Fruit fly (Drosophila melanogaster) whole organism, pupa: ENCODE results near the gene Kua.

Experiments
- CG10348 ChIP-seq: fragments of 200-800 bp; sonication (Bioruptor generic); IDR thresholded peaks from 2 replicates; pipeline ENCODE4 v1.3.6; 2022; ENCODE audit warnings: missing biosample characterization, missing genetic modification characterization
- CG12605 ChIP-seq: fragments of 200-800 bp; sonication (Bioruptor generic); IDR thresholded peaks from 2 replicates; pipeline ENCODE4 v1.3.6; 2022; ENCODE audit warnings: missing biosample characterization, missing genetic modification characterization
- CG13204 ChIP-seq: fragments of 200-800 bp; sonication (Bioruptor generic); optimal IDR thresholded peaks from 2 replicates; lab custom pipeline; 2018; ENCODE audit warnings: missing biosample characterization, mild to moderate bottlenecking, missing genetic modification characterization, moderate library complexity
- CG14655 ChIP-seq: fragments of 200-800 bp; sonication (Bioruptor generic); optimal IDR thresholded peaks from 3 replicates; lab custom pipeline; 2017; ENCODE audit warnings: mild to moderate bottlenecking, missing biosample characterization, missing genetic modification reagents, missing genetic modification characterization
- CG15710 ChIP-seq: fragments of 200-800 bp; sonication (Bioruptor generic); optimal IDR thresholded peaks from 2 replicates; lab custom pipeline; 2018; ENCODE audit warnings: missing biosample characterization, mild to moderate bottlenecking, missing genetic modification characterization, moderate library complexity
- CG17806 ChIP-seq: fragments of 200-800 bp; sonication (Bioruptor generic); optimal IDR thresholded peaks from 2 replicates; lab custom pipeline; 2018; ENCODE audit warnings: missing biosample characterization, mild to moderate bottlenecking, missing genetic modification characterization, moderate library complexity
- CG32121 ChIP-seq: fragments of 200-800 bp; sonication (Bioruptor generic); IDR thresholded peaks from 2 replicates; pipeline ENCODE4 v1.3.6; 2022; ENCODE audit warnings: missing biosample characterization, missing genetic modification characterization
- CG34367 ChIP-seq: fragments of 200-800 bp; sonication (Bioruptor generic); optimal IDR thresholded peaks from 2 replicates; lab custom pipeline; 2018; ENCODE audit warnings: missing biosample characterization, mild to moderate bottlenecking, missing genetic modification characterization
- CG4496 ChIP-seq: fragments of 200-800 bp; sonication (Bioruptor generic); IDR thresholded peaks from 3 replicates; pipeline ENCODE4 v1.3.6; 2022; ENCODE audit warnings: missing biosample characterization, missing genetic modification characterization
- CG8159 ChIP-seq: fragments of 200-800 bp; sonication (Bioruptor generic); optimal IDR thresholded peaks from 3 replicates; lab custom pipeline; 2018; ENCODE audit warnings: missing biosample characterization, mild to moderate bottlenecking, missing genetic modification characterization, moderate library complexity
- CG8301 ChIP-seq: fragments of 200-800 bp; sonication (Bioruptor generic); optimal IDR thresholded peaks from 2 replicates; lab custom pipeline; 2018; ENCODE audit warnings: missing biosample characterization, mild to moderate bottlenecking, missing genetic modification characterization
- CG9948 ChIP-seq: fragments of 200-800 bp; sonication (Bioruptor generic); optimal IDR thresholded peaks from 2 replicates; lab custom pipeline; 2018; ENCODE audit warnings: missing biosample characterization, mild to moderate bottlenecking, missing genetic modification characterization, moderate library complexity
- D1 ChIP-seq: fragments of 200-800 bp; sonication (Bioruptor generic); optimal IDR thresholded peaks from 2 replicates; lab custom pipeline; 2018; ENCODE audit warnings: missing biosample characterization, mild to moderate bottlenecking, missing genetic modification characterization, moderate library complexity
- EcR ChIP-seq: fragments of 200-800 bp; sonication (Bioruptor generic); optimal IDR thresholded peaks from 3 replicates; lab custom pipeline; 2019; ENCODE audit warnings: missing biosample characterization, missing genetic modification characterization, mild to moderate bottlenecking, moderate library complexity, missing genetic modification reagents
- Ets98B ChIP-seq: fragments of 200-800 bp; sonication (Bioruptor generic); IDR thresholded peaks from 2 replicates; pipeline ENCODE4 v1.3.6; 2022; ENCODE audit warnings: missing biosample characterization, missing genetic modification characterization
- Pif1A ChIP-seq: fragments of 200-800 bp; sonication (Bioruptor generic); optimal IDR thresholded peaks from 3 replicates; lab custom pipeline; 2016; ENCODE audit warnings: missing biosample characterization, missing genetic modification characterization
- Pif1B ChIP-seq: fragments of 200-800 bp; sonication (Bioruptor generic); optimal IDR thresholded peaks from 3 replicates; lab custom pipeline; 2016; ENCODE audit warnings: missing biosample characterization, missing genetic modification characterization
- Snoo ChIP-seq: fragments of 200-800 bp; sonication (Bioruptor generic); optimal IDR thresholded peaks from 3 replicates; lab custom pipeline; 2017; ENCODE audit warnings: missing biosample characterization, mild to moderate bottlenecking, missing genetic modification characterization, inconsistent platforms
- fd96Ca ChIP-seq: fragments of 200-800 bp; sonication (Bioruptor generic); IDR thresholded peaks from 3 replicates; pipeline ENCODE4 v1.3.6; 2022; ENCODE audit warnings: missing biosample characterization, missing genetic modification characterization
- gl ChIP-seq: fragments of 200-800 bp; sonication (Bioruptor generic); optimal IDR thresholded peaks from 2 replicates; lab custom pipeline; 2018; ENCODE audit warnings: missing biosample characterization, mild to moderate bottlenecking, missing genetic modification characterization
- rn ChIP-seq: fragments of 200-800 bp; sonication (Bioruptor generic); IDR thresholded peaks from 2 replicates; pipeline ENCODE4 v1.3.6; 2022; ENCODE audit warnings: missing biosample characterization, missing genetic modification characterization

Gene Kua

DNA sequence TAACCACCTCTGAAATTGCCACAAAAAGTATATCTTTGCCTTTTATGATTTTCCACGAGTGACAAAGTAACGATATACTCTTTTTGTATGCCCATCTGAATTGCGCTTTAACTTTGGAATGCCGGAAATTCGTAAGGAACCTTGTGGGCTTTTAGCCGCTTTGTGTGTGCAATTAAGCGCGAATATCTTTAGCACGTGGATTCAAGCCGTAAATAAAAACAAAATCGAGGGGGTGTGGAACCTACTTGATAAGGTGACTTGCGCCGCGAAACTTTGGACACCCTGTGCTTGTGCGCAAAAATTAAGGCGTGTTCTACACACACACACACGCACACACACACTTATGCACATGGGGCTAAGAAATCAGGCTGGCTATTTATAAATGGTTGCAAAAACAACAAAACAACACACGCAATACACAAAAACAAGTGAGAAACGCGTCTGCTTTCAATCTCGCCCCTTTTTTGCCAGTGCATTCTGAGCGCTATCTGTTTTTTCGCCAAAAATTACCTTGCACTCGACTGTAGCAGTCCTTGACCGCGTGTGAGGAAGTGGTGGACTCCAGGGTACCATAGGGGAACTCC lies 13.2 kb upstream of the Kua start:
- TF ChIP-seq Pif1B (GFP tag; lab: Kevin White, UChicago) (no peak), CG4496 (GFP tag; lab: Robert Waterston, UW) (no peak), fd96Ca (no peak), Ets98B (GFP tag; lab: Robert Waterston, UW) (no peak), CG12605 (GFP tag; lab: Robert Waterston, UW) (peak; percentile 64; the same call in 1 of the 2 replicates), rn (GFP tag; lab: Robert Waterston, UW) (no peak), Snoo (no peak), CG13204 (GFP tag; lab: Kevin White, UChicago) (peak; percentile 39), Pif1A (no peak), CG17806 (tag; lab: Kevin White, UChicago) (no peak), D1 (no peak), CG32121 (GFP tag; lab: Robert Waterston, UW) (peak; percentile 28), CG34367 (tag; lab: Kevin White, UChicago) (no peak)

DNA sequence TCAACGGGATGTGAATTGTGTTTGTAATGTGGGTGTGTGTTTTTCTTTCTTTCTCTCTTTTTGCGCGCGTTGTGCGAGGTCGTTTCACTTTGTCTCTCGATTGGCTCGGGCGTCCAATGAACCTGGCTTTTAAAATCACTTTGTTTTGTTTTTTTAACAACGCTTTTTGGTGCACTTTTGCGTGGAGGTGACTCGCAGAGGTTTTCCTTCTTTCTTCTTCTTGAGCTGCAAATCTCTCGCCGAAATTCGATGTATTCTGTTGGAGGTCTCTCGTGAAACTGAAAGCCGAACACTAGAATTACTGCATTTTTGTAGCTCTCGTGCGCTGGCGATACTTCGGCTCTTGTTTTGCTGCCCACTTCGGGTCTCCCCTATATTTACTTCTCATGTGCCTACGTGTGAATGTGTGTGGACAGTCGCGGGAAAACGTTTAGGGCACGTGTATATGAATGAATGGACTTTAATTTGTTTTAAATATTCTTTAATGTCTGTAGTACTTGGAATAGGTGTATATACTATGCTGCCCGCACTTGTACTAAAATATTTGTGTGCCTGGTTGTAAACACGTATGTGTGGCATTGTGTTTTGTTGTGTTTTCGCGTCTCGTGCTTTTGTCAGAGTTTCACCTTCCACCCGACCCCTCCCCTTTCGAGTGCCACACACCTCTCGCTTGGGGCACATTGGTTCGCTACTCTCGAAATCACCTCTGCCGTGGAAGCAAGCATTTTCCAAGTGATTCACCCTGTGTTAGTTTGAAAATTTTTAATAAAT lies 12.4 kb upstream of the Kua start, which contains the start of gene fok:
TSS of gene fok (minus strand) at position 286 of the 771 bp plus-strand sequence.
- TF ChIP-seq Ets98B (GFP tag; lab: Robert Waterston, UW) (peak; percentile 95), CG12605 (GFP tag; lab: Robert Waterston, UW) (peak; percentile 95), CG10348 (GFP tag; lab: Robert Waterston, UW) (peak; percentile 88), CG4496 (GFP tag; lab: Robert Waterston, UW) (peak; percentile 91), CG8301 (tag; lab: Kevin White, UChicago) (peak; percentile 97), Pif1B (GFP tag; lab: Kevin White, UChicago) (peak; percentile 98), D1 (peak; percentile 97), gl (tag; lab: Kevin White, UChicago) (peak; percentile 92), CG17806 (tag; lab: Kevin White, UChicago) (peak; percentile 96), EcR (GFP tag; lab: Kevin White, UChicago) (peak; percentile 95), Snoo (peak; percentile 97), rn (GFP tag; lab: Robert Waterston, UW) (peak; percentile 85), CG32121 (GFP tag; lab: Robert Waterston, UW) (peak; percentile 98), CG14655 (GFP tag; lab: Kevin White, UChicago) (peak; percentile 97), Pif1A (peak; percentile 99), CG8159 (tag; lab: Kevin White, UChicago) (peak; percentile 98), CG15710 (peak; percentile 97), CG13204 (GFP tag; lab: Kevin White, UChicago) (peak; percentile 91), fd96Ca (peak; percentile 96), CG9948 (tag; lab: Kevin White, UChicago) (peak; percentile 96), CG34367 (tag; lab: Kevin White, UChicago) (peak; percentile 94)
- TF ChIP-seq, all 21 proteins: peak for 21

dm6 chr2L:20086295-20087096 lies 10.9 kb upstream of the Kua start:
- TF ChIP-seq CG13204 (GFP tag; lab: Kevin White, UChicago), result no peak
- TF ChIP-seq CG17806 (tag; lab: Kevin White, UChicago), result peak; percentile 90
- TF ChIP-seq CG4496 (GFP tag; lab: Robert Waterston, UW), result peak; percentile 98
- peak; percentile 98 for TF ChIP-seq Ets98B (GFP tag; lab: Robert Waterston, UW)
- TF ChIP-seq Pif1A, result peak; percentile 95
- peak; percentile 91 for TF ChIP-seq CG8301 (tag; lab: Kevin White, UChicago)
- TF ChIP-seq CG9948 (tag; lab: Kevin White, UChicago), result peak; percentile 84
- TF ChIP-seq Snoo, result peak; percentile 85
- peak; percentile 94 for TF ChIP-seq fd96Ca
- TF ChIP-seq CG10348 (GFP tag; lab: Robert Waterston, UW), result peak; percentile 93
- TF ChIP-seq gl (tag; lab: Kevin White, UChicago), result peak; percentile 56
- peak; percentile 96 for TF ChIP-seq CG32121 (GFP tag; lab: Robert Waterston, UW)
- peak; percentile 78 for TF ChIP-seq D1
- TF ChIP-seq EcR (GFP tag; lab: Kevin White, UChicago), result peak; percentile 62
- TF ChIP-seq Pif1B (GFP tag; lab: Kevin White, UChicago), result peak; percentile 92
- peak; percentile 90; the same call in 1 of the 2 replicates for TF ChIP-seq CG12605 (GFP tag; lab: Robert Waterston, UW)
- TF ChIP-seq rn (GFP tag; lab: Robert Waterston, UW), result peak; percentile 93
- peak; percentile 93 for TF ChIP-seq CG14655 (GFP tag; lab: Kevin White, UChicago)
- TF ChIP-seq CG15710, result peak; percentile 74
- TF ChIP-seq CG34367 (tag; lab: Kevin White, UChicago), result peak; percentile 74
- TF ChIP-seq CG8159 (tag; lab: Kevin White, UChicago), result peak; percentile 88

DNA sequence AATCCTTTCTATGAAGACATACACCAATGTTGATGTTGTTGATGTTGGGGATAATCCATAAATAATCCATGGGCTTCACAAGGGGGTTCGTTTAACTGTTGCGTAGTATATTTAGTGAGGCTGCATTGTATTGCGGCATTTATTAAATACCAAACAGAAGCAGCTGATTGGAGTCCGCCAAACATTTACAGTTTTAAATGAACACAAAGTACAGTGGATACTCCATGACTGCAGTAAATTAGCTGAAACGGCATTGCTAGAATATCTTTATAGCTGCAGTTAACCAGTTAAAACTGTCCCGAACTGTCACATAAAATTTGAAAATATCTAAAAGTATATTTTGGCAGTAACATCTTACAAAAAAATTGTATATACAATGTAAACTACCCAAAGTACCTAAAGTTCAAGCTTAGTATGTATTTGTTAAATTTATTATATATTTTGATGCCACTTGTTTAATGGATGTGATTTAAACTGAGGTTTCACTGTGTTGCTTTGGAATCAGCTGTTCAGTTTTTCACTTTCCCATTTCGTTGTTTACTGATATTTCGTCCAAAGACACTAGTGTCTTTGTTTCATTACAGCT lies 6.2 kb upstream of the Kua start, which contains the start of the genes CG10747 and Pyroxd1:
TSS of gene CG10747 (minus strand) at position 255 of the 586 bp plus-strand sequence.
TSS of gene Pyroxd1 (plus strand) at position 342 of the 586 bp plus-strand sequence.
- TF ChIP-seq Pif1B (GFP tag; lab: Kevin White, UChicago) (peak; percentile 98), CG14655 (GFP tag; lab: Kevin White, UChicago) (peak; percentile 99), CG32121 (GFP tag; lab: Robert Waterston, UW) (peak; percentile 99), EcR (GFP tag; lab: Kevin White, UChicago) (peak; percentile 59), CG8159 (tag; lab: Kevin White, UChicago) (peak; percentile 99), Ets98B (GFP tag; lab: Robert Waterston, UW) (peak; percentile 97), Snoo (peak; percentile 98), fd96Ca (peak; percentile 93), CG12605 (GFP tag; lab: Robert Waterston, UW) (peak; percentile 94), CG15710 (peak; percentile 99), Pif1A (peak; percentile 99), CG8301 (tag; lab: Kevin White, UChicago) (peak; percentile 99), CG13204 (GFP tag; lab: Kevin White, UChicago) (no peak), CG4496 (GFP tag; lab: Robert Waterston, UW) (peak; percentile 98), CG34367 (tag; lab: Kevin White, UChicago) (peak; percentile 97), rn (GFP tag; lab: Robert Waterston, UW) (peak; percentile 96), CG9948 (tag; lab: Kevin White, UChicago) (peak; percentile 99), CG10348 (GFP tag; lab: Robert Waterston, UW) (peak; percentile 96), D1 (peak; percentile 98), gl (tag; lab: Kevin White, UChicago) (peak; percentile 92), CG17806 (tag; lab: Kevin White, UChicago) (peak; percentile 98)
